Fruit fly (Drosophila melanogaster) Kc167 (cell line): Measurements from ENCODE around the gene Klp64D.

Experiments used
- Myc ChIP-seq: fragments of >200 bp; optimal IDR thresholded peaks from 2 replicates; lab custom pipeline; 2017; ENCODE audit warnings: missing external identifiers
- Sin3A ChIP-seq: fragments of >200 bp; optimal IDR thresholded peaks from 2 replicates; lab custom pipeline; 2018; ENCODE audit warnings: missing external identifiers
- h ChIP-seq: fragments of >200 bp; optimal IDR thresholded peaks from 3 replicates; lab custom pipeline; 2018; ENCODE audit warnings: missing external identifiers
- insv ChIP-seq: fragments of >200 bp; optimal IDR thresholded peaks from 3 replicates; lab custom pipeline; 2018; ENCODE audit warnings: missing external identifiers
- psq ChIP-seq: fragments of >200 bp; optimal IDR thresholded peaks from 2 replicates; lab custom pipeline; 2017; ENCODE audit warnings: missing external identifiers

dm6 chr3L:5359208-5360003 lies at the start of gene Klp64D:
- no peak for TF ChIP-seq psq (lab: Kevin White, UChicago)
- no peak for TF ChIP-seq Myc (lab: Kevin White, UChicago)
- TF ChIP-seq Sin3A = no peak
- TF ChIP-seq insv (lab: Kevin White, UChicago) = no peak
- no peak for TF ChIP-seq h
